Fruit fly (Drosophila melanogaster): Measurements from ENCODE around the gene Ube4A.

Ube4A gene

DNA sequence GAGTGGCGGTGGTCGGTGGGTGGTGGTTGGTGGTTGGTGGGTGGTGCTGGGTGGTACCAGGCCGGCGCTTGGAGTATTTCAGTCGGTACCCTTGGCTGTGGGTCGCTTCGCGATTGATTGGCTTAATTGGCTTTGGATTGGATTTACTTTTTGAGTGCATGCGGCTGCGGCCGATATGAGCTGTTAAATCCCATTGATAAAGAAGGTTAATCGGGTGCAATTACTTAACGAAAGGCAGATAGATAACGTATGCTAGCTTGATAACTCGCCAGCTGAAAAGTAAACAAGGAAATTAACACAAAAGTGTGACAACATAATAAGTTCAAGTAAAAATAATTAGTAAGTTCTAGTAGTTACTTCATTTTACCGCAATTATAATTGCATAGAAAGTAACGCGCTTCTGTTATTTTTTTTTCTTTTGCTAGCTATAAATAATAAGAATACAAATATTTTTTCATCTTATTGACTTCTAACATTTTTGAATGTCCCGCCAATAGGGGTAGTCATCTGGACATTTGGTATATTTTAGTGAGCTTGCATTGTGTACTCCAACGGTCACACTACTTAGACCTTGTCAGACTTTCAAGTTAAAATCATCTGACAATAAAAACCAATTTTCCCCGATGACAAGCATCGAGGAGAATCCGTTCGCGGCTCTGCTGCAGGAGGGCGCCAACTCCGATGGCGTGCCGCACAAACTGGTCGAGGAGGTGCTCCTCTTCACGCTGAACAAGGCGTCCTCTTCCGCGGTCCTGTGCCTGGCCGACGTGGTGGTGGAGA, at the start of gene Ube4A, which contains the start of gene CG31636:
Ube4A (plus strand) TSS at position 549 of the 780 bp plus-strand sequence.
CG31636 (minus strand) TSS at position 184 of the 780 bp plus-strand sequence.
- no peak for TF ChIP-seq CG17801 (GFP tag; optimal IDR thresholded peaks at IDR 0.05; ENCODE audit: partially characterized antibody)

- peak; percentile 66 for TF ChIP-seq CG17801 (GFP tag; optimal IDR thresholded peaks at IDR 0.05; ENCODE audit: partially characterized antibody)
These were observed 47.5 kb upstream of the Ube4A start, which contains the start of gene CG11050 for dm6 chr2L:6610683-6611373. Gene CG11050 (plus strand): TSS chr2L:6611011.

- TF ChIP-seq CG17801 (GFP tag; optimal IDR thresholded peaks at IDR 0.05; ENCODE audit: partially characterized antibody): no peak
These were observed 46.8 kb upstream of the Ube4A start for dm6 chr2L:6611374-6612005.

dm6 chr2L:6612477-6613004, 45.8 kb upstream of the Ube4A start:
- peak; percentile 100 for TF ChIP-seq CG17801 (GFP tag; optimal IDR thresholded peaks at IDR 0.05; ENCODE audit: partially characterized antibody)

dm6 chr2L:6613156-6613555, 45.2 kb upstream of the Ube4A start:
- TF ChIP-seq CG17801 (GFP tag; optimal IDR thresholded peaks at IDR 0.05; ENCODE audit: partially characterized antibody): no peak

- TF ChIP-seq CG17801 (GFP tag; optimal IDR thresholded peaks at IDR 0.05; ENCODE audit: partially characterized antibody): no peak
These were observed 43.9 kb upstream of the Ube4A start for dm6 chr2L:6614229-6614935.

DNA sequence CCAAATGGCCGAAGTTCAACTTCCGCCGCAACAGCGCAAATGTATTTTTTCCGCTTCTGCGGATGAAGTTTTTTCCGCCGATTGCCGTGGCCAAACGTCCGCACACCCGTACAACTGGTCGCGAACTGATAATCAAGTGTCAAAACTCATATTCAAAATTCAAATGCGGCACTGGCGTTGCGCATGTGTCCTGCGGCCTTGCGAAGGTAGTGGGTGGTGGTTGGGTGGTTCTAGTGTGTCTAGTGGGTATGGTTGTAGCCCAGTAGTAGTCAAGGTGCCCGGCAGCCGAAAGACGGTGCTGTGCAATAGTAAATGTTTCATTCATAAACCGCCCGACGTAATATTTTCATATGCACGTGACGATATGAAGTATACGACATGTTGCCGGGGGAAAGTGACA, 36.7 kb upstream of the Ube4A start, which contains the start of gene DIP-iota:
DIP-iota (minus strand) TSS at position 101 of the 400 bp plus-strand sequence.
- no peak for TF ChIP-seq CG17801 (GFP tag; optimal IDR thresholded peaks at IDR 0.05; ENCODE audit: partially characterized antibody)

DNA sequence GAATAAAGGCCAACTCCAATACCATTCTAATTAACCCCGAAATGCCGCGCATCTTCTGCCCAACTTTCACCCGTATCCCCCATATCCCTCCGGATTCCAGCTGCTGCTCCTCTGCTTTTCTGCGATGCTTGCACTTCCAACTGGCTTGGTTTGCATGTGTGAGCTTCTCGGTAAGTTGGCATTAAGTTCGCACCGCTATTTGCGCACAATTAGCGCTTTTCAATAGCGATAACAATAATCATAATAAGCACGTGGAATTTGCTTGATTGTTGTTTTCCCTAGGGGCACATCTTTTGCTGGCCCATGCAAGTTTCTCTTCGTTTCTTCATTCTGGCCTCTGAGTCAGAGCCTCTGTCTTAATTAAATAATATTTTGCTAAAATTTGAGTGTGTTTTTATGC, 36.3 kb upstream of the Ube4A start:
- TF ChIP-seq CG17801 (GFP tag; optimal IDR thresholded peaks at IDR 0.05; ENCODE audit: partially characterized antibody): peak; percentile 15

dm6 chr2L:6622642-6623162, 35.6 kb upstream of the Ube4A start, which contains the start of gene CG34345:
Gene CG34345 (plus strand): TSS chr2L:6623112.
- TF ChIP-seq CG17801 (GFP tag; optimal IDR thresholded peaks at IDR 0.05; ENCODE audit: partially characterized antibody): no peak

DNA sequence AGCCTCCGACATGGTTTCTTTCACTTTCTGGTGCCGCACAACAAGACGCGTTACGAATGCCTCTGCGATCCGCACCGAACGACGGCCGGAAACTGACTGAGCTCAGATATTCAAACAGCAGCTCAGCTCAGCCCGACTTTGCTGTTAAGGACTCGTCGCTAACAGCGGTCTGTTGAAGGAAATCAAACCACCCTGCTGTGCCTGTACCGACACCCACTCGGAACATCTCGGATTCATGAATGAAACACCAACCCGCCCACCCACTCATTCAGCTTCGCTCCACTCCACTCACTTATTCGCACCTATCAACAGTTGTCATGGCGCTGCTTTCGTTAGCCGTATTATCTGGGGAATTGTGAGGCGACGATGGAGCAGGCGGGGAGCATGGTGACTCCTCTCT, 26.0 kb upstream of the Ube4A start, which contains the start of gene Oatp26F:
Oatp26F (minus strand) TSS at position 101 of the 400 bp plus-strand sequence.
- TF ChIP-seq CG17801 (GFP tag; optimal IDR thresholded peaks at IDR 0.05; ENCODE audit: partially characterized antibody): no peak

- no peak for TF ChIP-seq CG17801 (GFP tag; optimal IDR thresholded peaks at IDR 0.05; ENCODE audit: partially characterized antibody)
These were observed 15.0 kb upstream of the Ube4A start for dm6 chr2L:6643218-6643756.

DNA sequence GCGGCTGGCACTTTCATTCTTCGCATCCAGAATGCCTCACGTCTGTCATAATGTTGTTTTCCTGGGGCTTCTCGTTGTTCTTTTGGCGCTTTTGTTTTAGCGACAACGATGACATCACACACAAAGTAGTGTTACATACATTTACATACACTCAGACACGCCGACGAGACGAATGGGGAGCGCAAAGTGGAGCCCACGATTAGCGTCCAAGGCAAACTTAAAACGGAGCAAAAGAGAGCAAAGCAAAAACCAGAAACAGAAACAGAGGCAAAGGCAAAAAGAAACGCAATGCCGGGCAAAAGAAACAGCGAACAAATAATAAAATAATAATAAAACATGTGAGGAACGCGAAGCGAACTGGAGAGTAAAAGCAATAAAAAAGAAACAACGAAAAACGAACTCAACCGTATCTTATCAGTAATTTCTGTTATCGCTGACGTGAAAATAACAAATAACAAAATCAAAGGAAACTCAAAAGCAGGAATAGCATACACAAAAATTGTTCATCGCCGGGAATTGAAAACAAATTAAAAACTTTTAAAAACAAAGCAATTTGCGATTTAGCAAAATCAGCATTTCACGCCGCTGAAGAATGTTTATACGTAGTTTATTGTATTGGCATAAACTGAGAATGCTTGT, 13.8 kb upstream of the Ube4A start:
- peak; percentile 80 for TF ChIP-seq CG17801 (GFP tag; optimal IDR thresholded peaks at IDR 0.05; ENCODE audit: partially characterized antibody)

DNA sequence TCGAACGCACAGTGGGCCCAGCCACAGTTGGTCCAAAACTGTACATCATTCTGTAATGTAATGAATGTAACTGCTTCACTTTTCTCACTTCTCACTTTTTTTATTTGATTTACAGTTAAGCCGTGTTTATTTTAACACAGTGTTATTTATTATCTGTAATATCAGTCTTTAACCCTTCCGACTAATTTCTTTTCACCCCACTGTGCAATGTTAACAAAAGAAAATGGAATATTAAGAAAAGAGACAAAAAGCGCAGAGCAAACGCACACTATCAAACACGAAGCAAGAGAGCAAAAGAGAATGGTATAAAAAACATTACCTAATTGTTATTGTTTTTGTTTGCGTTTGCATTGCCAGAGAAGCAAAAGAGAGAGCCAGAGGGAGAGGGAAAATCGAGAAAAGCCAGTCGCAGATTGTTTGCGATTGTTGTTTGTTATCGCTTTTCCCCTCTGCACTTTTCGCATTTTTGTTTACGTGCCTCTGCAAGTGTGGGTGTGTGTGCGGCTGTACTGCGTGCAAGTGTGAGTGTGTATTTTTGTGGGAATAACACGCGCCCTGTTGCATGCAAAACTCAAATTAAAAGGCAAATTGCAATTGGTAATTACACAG, 11.1 kb upstream of the Ube4A start:
- TF ChIP-seq CG17801 (GFP tag; optimal IDR thresholded peaks at IDR 0.05; ENCODE audit: partially characterized antibody): peak; percentile 92
